Worm (Caenorhabditis elegans) whole organism, L1 larva: ENCODE data around the gene ZC21.8.

Source experiments
- C04F5.9 ChIP-seq: sonication (generic microtip); optimal IDR thresholded peaks from 2 replicates; lab custom pipeline; 2016; ENCODE audit warnings: missing genetic modification characterization, missing compliant biosample characterization
- C16A3.4 ChIP-seq: fragments of 150-350 bp; optimal IDR thresholded peaks from 2 replicates; lab custom pipeline; 2014; ENCODE audit warnings: missing biosample characterization, missing genetic modification characterization
- Y116A8C.19 ChIP-seq: sonication (generic microtip); optimal IDR thresholded peaks from 2 replicates; lab custom pipeline; 2016; ENCODE audit warnings: missing compliant biosample characterization, missing genetic modification characterization, borderline replicate concordance
- aha-1 ChIP-seq: fragments of 150-350 bp; optimal IDR thresholded peaks from 2 replicates; lab custom pipeline; 2014; ENCODE audit warnings: missing biosample characterization, missing genetic modification characterization
- ama-1 ChIP-seq: fragments of 150-350 bp; optimal IDR thresholded peaks from 2 replicates; lab custom pipeline; 2014
- blmp-1 ChIP-seq: fragments of 150-350 bp; optimal IDR thresholded peaks from 2 replicates; lab custom pipeline; 2014; ENCODE audit warnings: missing biosample characterization, missing genetic modification characterization
- ceh-82 ChIP-seq, 3 experiments: fragments of 150-350 bp in 1 of 3; sonication (generic microtip) in 2 of 3; optimal IDR thresholded peaks; 2 replicates each; lab custom pipeline; 2014 to 2017; ENCODE audit warnings: missing biosample characterization in 3 of 3, missing genetic modification characterization in 3 of 3
- ces-1 ChIP-seq: fragments of 150-350 bp; optimal IDR thresholded peaks from 2 replicates; lab custom pipeline; 2014; ENCODE audit warnings: missing biosample characterization, missing genetic modification reagents, missing genetic modification characterization
- dpl-1 ChIP-seq, 3 experiments: fragments of 150-350 bp in 2 of 3; sonication (generic microtip) in 1 of 3; optimal IDR thresholded peaks; 2 replicates each; lab custom pipeline; 2014 to 2017; ENCODE audit warnings: missing biosample characterization in 3 of 3, missing genetic modification characterization in 3 of 3, missing genetic modification reagents in 3 of 3
- dsc-1 ChIP-seq: sonication (generic microtip); optimal IDR thresholded peaks from 2 replicates; lab custom pipeline; 2016; ENCODE audit warnings: mild to moderate bottlenecking, missing genetic modification characterization, missing compliant biosample characterization
- efl-1 ChIP-seq, 4 experiments: fragments of 150-350 bp; optimal IDR thresholded peaks in 3 of 4; peaks in 1 of 4; 1 replicate in 1 of 4; 2 replicates in 3 of 4; lab custom pipeline; 2014; ENCODE audit warnings: missing biosample characterization in 2 of 4, missing genetic modification characterization in 2 of 4, missing genetic modification reagents in 2 of 4
- egl-13 ChIP-seq: sonication (generic microtip); optimal IDR thresholded peaks from 2 replicates; lab custom pipeline; 2016; ENCODE audit warnings: missing genotype, missing genetic modification reagents, missing genetic modification characterization, missing compliant biosample characterization
- elt-2 ChIP-seq: sonication (generic microtip); optimal IDR thresholded peaks from 2 replicates; lab custom pipeline; 2016; ENCODE audit warnings: missing genetic modification characterization, mild to moderate bottlenecking, inconsistent platforms, missing compliant biosample characterization, missing genetic modification reagents
- fkh-10 ChIP-seq: sonication (generic microtip); optimal IDR thresholded peaks from 2 replicates; lab custom pipeline; 2017; ENCODE audit warnings: missing biosample characterization, missing genetic modification reagents, missing genetic modification characterization
- fkh-4 ChIP-seq: sonication (generic microtip); optimal IDR thresholded peaks from 2 replicates; lab custom pipeline; 2016; ENCODE audit warnings: missing compliant biosample characterization, missing genetic modification characterization, borderline replicate concordance
- fkh-8 ChIP-seq: sonication (generic microtip); optimal IDR thresholded peaks from 2 replicates; lab custom pipeline; 2016; ENCODE audit warnings: mild to moderate bottlenecking, missing genetic modification characterization, missing compliant biosample characterization
- fos-1 ChIP-seq: fragments of 150-350 bp; optimal IDR thresholded peaks from 2 replicates; lab custom pipeline; 2014; ENCODE audit warnings: missing biosample characterization, missing genetic modification characterization
- grh-1 ChIP-seq: fragments of 200-800 bp; sonication (Bioruptor generic); IDR thresholded peaks from 2 replicates; pipeline ENCODE4 v1.3.6; 2022; ENCODE audit warnings: missing genetic modification reagents, missing genetic modification characterization, missing compliant biosample characterization
- hlh-17 ChIP-seq: fragments of 200-800 bp; sonication (Bioruptor generic); optimal IDR thresholded peaks from 2 replicates; lab custom pipeline; 2018; ENCODE audit warnings: missing genetic modification characterization, mild to moderate bottlenecking, missing compliant biosample characterization, moderate library complexity, borderline replicate concordance
- hpl-2 ChIP-seq: fragments of 150-350 bp; optimal IDR thresholded peaks from 2 replicates; lab custom pipeline; 2014; ENCODE audit warnings: missing biosample characterization, missing genetic modification reagents, missing genetic modification characterization
- isw-1 ChIP-seq: fragments of 200-800 bp; sonication (Bioruptor generic); IDR thresholded peaks from 2 replicates; pipeline ENCODE4 v1.3.6; 2022; ENCODE audit warnings: missing genetic modification characterization, missing compliant biosample characterization
- jun-1 ChIP-seq: fragments of 150-350 bp; optimal IDR thresholded peaks from 2 replicates; lab custom pipeline; 2014; ENCODE audit warnings: missing biosample characterization, missing genetic modification reagents, missing genetic modification characterization
- lin-14 ChIP-seq: fragments of 200-800 bp; sonication (Bioruptor generic); optimal IDR thresholded peaks from 2 replicates; lab custom pipeline; 2018; ENCODE audit warnings: mild to moderate bottlenecking, missing genetic modification characterization, moderate library complexity, missing compliant biosample characterization
- lsy-2 ChIP-seq, 2 experiments: fragments of 150-350 bp; optimal IDR thresholded peaks; 2 replicates each; lab custom pipeline; 2014; ENCODE audit warnings: missing biosample characterization in 2 of 2, missing genetic modification characterization in 2 of 2
- mab-9 ChIP-seq: fragments of 200-800 bp; sonication (Bioruptor generic); IDR thresholded peaks from 2 replicates; pipeline ENCODE4 v1.3.6; 2022; ENCODE audit warnings: missing genetic modification reagents, missing genetic modification characterization, missing compliant biosample characterization
- mep-1 ChIP-seq: fragments of 150-350 bp; optimal IDR thresholded peaks from 2 replicates; lab custom pipeline; 2014; ENCODE audit warnings: missing biosample characterization, missing genetic modification characterization
- nhr-20 ChIP-seq: sonication (generic microtip); optimal IDR thresholded peaks from 2 replicates; lab custom pipeline; 2016; ENCODE audit warnings: mild to moderate bottlenecking, missing genetic modification characterization, missing compliant biosample characterization
- nhr-47 ChIP-seq: sonication (generic microtip); optimal IDR thresholded peaks from 2 replicates; lab custom pipeline; 2016; ENCODE audit warnings: mild to moderate bottlenecking, missing genetic modification characterization, moderate library complexity, missing compliant biosample characterization
- nhr-71 ChIP-seq: sonication (generic microtip); optimal IDR thresholded peaks from 2 replicates; lab custom pipeline; 2016; ENCODE audit warnings: mild to moderate bottlenecking, missing genetic modification characterization, moderate library complexity, missing compliant biosample characterization
- nhr-85 ChIP-seq: sonication (generic microtip); peaks from one replicate; lab custom pipeline; 2016; ENCODE audit warnings: missing genetic modification characterization, inconsistent platforms, missing compliant biosample characterization
- pax-3 ChIP-seq: fragments of 200-800 bp; sonication (Bioruptor generic); optimal IDR thresholded peaks from 2 replicates; lab custom pipeline; 2018; ENCODE audit warnings: mild to moderate bottlenecking, missing genetic modification characterization, moderate library complexity, missing compliant biosample characterization
- skn-1 ChIP-seq: fragments of 150-350 bp; optimal IDR thresholded peaks from 2 replicates; lab custom pipeline; 2014; ENCODE audit warnings: missing biosample characterization, missing genetic modification characterization
- snpc-4 ChIP-seq: fragments of 150-350 bp; optimal IDR thresholded peaks from 2 replicates; lab custom pipeline; 2014; ENCODE audit warnings: missing biosample characterization, missing genetic modification characterization
- snu-23 ChIP-seq: sonication (generic microtip); optimal IDR thresholded peaks from 2 replicates; lab custom pipeline; 2016; ENCODE audit warnings: missing genetic modification characterization, missing compliant biosample characterization
- sox-4 ChIP-seq: sonication (generic microtip); optimal IDR thresholded peaks from 2 replicates; lab custom pipeline; 2016; ENCODE audit warnings: missing genetic modification characterization, missing compliant biosample characterization
- sptf-1 ChIP-seq: fragments of 150-350 bp; optimal IDR thresholded peaks from 2 replicates; lab custom pipeline; 2014; ENCODE audit warnings: missing biosample characterization, missing genetic modification characterization
- swsn-7 ChIP-seq: sonication (generic microtip); optimal IDR thresholded peaks from 2 replicates; lab custom pipeline; 2016; ENCODE audit warnings: missing genetic modification characterization, missing compliant biosample characterization
- tbx-2 ChIP-seq: sonication (generic microtip); optimal IDR thresholded peaks from 2 replicates; lab custom pipeline; 2016; ENCODE audit warnings: missing genetic modification characterization, missing compliant biosample characterization
- unc-130 ChIP-seq: fragments of 150-350 bp; optimal IDR thresholded peaks from 2 replicates; lab custom pipeline; 2017; ENCODE audit warnings: missing biosample characterization, missing genetic modification characterization, inconsistent platforms
- unc-86 ChIP-seq: sonication (generic microtip); optimal IDR thresholded peaks from 2 replicates; lab custom pipeline; 2016; ENCODE audit warnings: missing genetic modification characterization, missing compliant biosample characterization
- xbp-1 ChIP-seq: sonication (generic microtip); optimal IDR thresholded peaks from 2 replicates; lab custom pipeline; 2016; ENCODE audit warnings: missing genetic modification characterization, missing compliant biosample characterization
- zag-1 ChIP-seq: fragments of 150-350 bp; optimal IDR thresholded peaks from 2 replicates; lab custom pipeline; 2014; ENCODE audit warnings: missing biosample characterization, missing genetic modification characterization
- zip-4 ChIP-seq: fragments of 200-800 bp; sonication (Bioruptor generic); optimal IDR thresholded peaks from 2 replicates; lab custom pipeline; 2018; ENCODE audit warnings: mild to moderate bottlenecking, missing genetic modification characterization, moderate library complexity, missing compliant biosample characterization
- ztf-4 ChIP-seq: fragments of 150-350 bp; optimal IDR thresholded peaks from 2 replicates; lab custom pipeline; 2014; ENCODE audit warnings: missing biosample characterization, missing genetic modification characterization

The ZC21.8 gene

DNA sequence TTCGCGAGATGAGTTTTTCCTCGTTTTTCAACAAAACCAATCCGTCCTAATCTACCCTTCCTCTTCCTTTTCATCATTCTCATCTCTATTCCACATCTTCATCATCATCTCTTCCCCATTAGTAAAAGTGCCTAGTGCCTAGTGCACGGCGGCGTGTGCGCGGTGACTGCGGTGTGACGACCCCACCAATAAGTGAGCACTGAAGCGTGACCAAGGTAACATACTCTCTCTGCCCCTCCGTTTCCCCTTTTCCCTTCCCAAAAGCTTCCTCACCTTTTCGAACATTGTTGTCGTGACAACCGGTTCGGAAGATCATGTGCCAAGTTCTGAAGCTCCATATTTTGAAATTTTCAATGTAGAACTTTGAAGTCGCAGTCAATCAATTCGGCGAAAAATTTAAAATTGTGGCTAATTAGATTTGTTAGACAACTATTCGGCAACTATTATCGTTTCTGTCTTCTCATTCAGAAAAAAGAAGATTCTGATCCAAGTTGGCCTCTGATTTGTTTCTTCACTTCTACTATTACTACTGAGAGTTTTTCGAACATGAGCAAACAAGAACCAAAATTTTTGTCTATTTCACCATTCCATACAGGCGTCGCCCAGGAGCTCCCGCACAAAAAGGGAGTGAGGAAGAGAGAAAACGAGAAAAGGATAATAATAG lies 7.4 kb downstream of the ZC21.8 start:
- TF ChIP-seq lin-14 (GFP tag; lab: Kevin White, UChicago) (no peak), fkh-8 (tag; lab: Kevin White, UChicago) (peak; percentile 60), nhr-85 (peak; percentile 72), fos-1 (tag; lab: Kevin White, UChicago) (no peak), efl-1 (optimal IDR thresholded peaks at IDR 0.05; lab: Kevin White, UChicago) (no peak), efl-1 (GFP tag; optimal IDR thresholded peaks at IDR 0.05 in 1 of 2; lab: Kevin White, UChicago) (peak in 1 of 2 experiments; percentile 80), Y116A8C.19 (tag; lab: Kevin White, UChicago) (no peak), nhr-71 (tag; lab: Kevin White, UChicago) (no peak), isw-1 (no peak), grh-1 (GFP tag; lab: Robert Waterston, UW) (no peak), dsc-1 (peak; percentile 5)

DNA sequence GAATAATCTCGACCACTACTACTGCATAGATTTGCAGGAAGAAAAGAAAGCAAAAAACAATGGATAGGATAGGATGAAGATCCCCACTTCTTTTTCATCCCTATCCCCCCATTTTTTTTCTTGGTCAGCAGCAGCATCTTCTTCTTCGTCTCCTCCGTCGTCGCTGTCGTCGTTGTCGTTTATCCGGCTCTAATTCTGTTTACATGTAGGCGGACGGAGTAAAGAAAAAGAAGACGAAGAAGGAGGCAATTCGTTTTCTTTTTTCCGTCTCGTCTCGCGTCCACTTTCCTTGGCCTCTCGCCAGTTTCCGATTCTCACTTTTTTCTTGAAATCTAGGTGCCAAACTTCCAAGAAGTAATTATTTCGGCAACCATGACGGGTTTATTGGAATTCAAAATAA lies 8.1 kb downstream of the ZC21.8 start:
- TF ChIP-seq zip-4 (GFP tag; lab: Kevin White, UChicago) (no peak), nhr-20 (tag; lab: Kevin White, UChicago) (no peak), nhr-71 (tag; lab: Kevin White, UChicago) (peak; percentile 41), zag-1 (tag; lab: Kevin White, UChicago) (no peak), C04F5.9 (no peak), unc-130 (no peak), blmp-1 (tag; lab: Kevin White, UChicago) (peak; percentile 40), sptf-1 (tag; lab: Kevin White, UChicago) (no peak), egl-13 (tag; lab: Kevin White, UChicago) (peak; percentile 34), hpl-2 (GFP tag; lab: Kevin White, UChicago) (no peak), snu-23 (GFP tag; lab: Kevin White, UChicago) (no peak), C16A3.4 (tag; lab: Kevin White, UChicago) (no peak), ceh-82 (tag; optimal IDR thresholded peaks at IDR 0.05; lab: Kevin White, UChicago) (peak in 1 of 3 experiments; percentile 18), jun-1 (tag; lab: Kevin White, UChicago) (no peak), mep-1 (tag; lab: Kevin White, UChicago) (no peak), hlh-17 (GFP tag; lab: Kevin White, UChicago) (no peak), ztf-4 (tag; lab: Kevin White, UChicago) (no peak), lsy-2 (tag; optimal IDR thresholded peaks at IDR 0.05; lab: Kevin White, UChicago) (no peak), lin-14 (GFP tag; lab: Kevin White, UChicago) (peak; percentile 63), elt-2 (tag; lab: Kevin White, UChicago) (no peak), fkh-4 (tag; lab: Kevin White, UChicago) (no peak), xbp-1 (tag; lab: Kevin White, UChicago) (no peak), aha-1 (tag; lab: Kevin White, UChicago) (no peak), swsn-7 (peak; percentile 6), fkh-10 (GFP tag; lab: Kevin White, UChicago) (peak; percentile 87)

DNA sequence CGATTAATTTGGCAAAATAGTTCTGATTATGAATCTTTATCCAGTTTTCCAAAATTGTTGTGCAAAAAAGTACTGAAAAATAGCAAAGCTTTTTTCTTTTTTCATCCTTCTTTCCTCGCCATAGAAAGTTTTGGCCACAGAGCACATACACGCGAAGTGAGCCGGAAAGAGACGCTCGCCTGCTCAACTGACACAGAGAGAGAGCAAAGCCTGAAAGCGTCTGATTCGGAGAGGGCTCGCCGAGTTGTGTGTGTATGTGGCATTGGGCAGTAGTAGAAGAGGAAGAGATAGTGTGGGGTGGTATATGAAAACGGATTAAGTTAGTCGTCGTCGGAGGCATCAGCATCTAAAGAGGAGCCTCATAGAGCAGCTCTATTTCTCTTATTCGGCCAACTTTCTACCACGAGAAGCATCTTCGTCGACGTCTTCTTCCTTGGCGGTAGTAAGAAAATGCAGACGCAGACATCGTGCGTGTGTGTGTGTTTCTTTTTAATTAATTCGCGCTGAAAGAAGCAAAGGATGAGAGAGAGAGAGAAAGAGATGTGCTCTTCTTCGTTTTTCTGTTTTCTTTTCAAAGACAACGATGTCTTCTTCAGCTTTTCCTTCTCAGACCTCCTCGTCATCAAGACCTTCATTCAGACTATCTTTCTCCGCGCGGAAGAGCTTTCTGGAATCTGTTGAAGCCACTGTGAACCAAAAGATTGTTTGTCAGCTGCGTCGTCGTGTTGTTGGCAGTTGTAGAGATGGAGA lies 10.0 kb downstream of the ZC21.8 start:
- peak in 2 of 3 experiments; percentile 17 to 45 for TF ChIP-seq ceh-82 (tag; optimal IDR thresholded peaks at IDR 0.05; lab: Kevin White, UChicago)
- TF ChIP-seq nhr-71 (tag; lab: Kevin White, UChicago): peak; percentile 58
- no peak for TF ChIP-seq xbp-1 (tag; lab: Kevin White, UChicago)
- TF ChIP-seq ces-1: peak; percentile 29
- peak; percentile 10 for TF ChIP-seq sox-4 (tag; lab: Kevin White, UChicago)
- TF ChIP-seq lsy-2 (tag; optimal IDR thresholded peaks at IDR 0.05; lab: Kevin White, UChicago): peak in 1 of 2 experiments; percentile 51
- TF ChIP-seq dpl-1 (GFP tag; optimal IDR thresholded peaks at IDR 0.05; lab: Kevin White, UChicago): peak in 1 of 3 experiments; percentile 1
- no peak for TF ChIP-seq mab-9 (GFP tag; lab: Robert Waterston, UW)
- peak; percentile 42 for TF ChIP-seq tbx-2 (tag; lab: Kevin White, UChicago)
- peak; percentile 74 for TF ChIP-seq fkh-8 (tag; lab: Kevin White, UChicago)
- TF ChIP-seq lin-14 (GFP tag; lab: Kevin White, UChicago): peak; percentile 85
- TF ChIP-seq efl-1 (optimal IDR thresholded peaks at IDR 0.05; lab: Kevin White, UChicago): peak in 1 of 2 experiments; percentile 16
- TF ChIP-seq efl-1 (GFP tag; optimal IDR thresholded peaks at IDR 0.05 in 1 of 2; lab: Kevin White, UChicago): peak in 1 of 2 experiments; percentile 58
- TF ChIP-seq aha-1 (tag; lab: Kevin White, UChicago): no peak
- peak; percentile 8 for TF ChIP-seq fkh-10 (GFP tag; lab: Kevin White, UChicago)
- TF ChIP-seq snu-23 (GFP tag; lab: Kevin White, UChicago): peak; percentile 10
- peak; percentile 24 for TF ChIP-seq pax-3 (tag; lab: Kevin White, UChicago)
- peak; percentile 2 for TF ChIP-seq skn-1 (tag; lab: Kevin White, UChicago)
- peak; percentile 55 for TF ChIP-seq dsc-1
- no peak for TF ChIP-seq snpc-4 (tag; lab: Kevin White, UChicago)
- TF ChIP-seq ama-1 (lab: Kevin White, UChicago): no peak
- peak; percentile 69 for TF ChIP-seq egl-13 (tag; lab: Kevin White, UChicago)
- peak; percentile 46 for TF ChIP-seq nhr-47 (tag; lab: Kevin White, UChicago)
- TF ChIP-seq unc-86 (tag; lab: Kevin White, UChicago): peak; percentile 55
